Worm (Caenorhabditis elegans): ENCODE results near the gene mtpn-1.
A peak's percentile ranks its signal among the peaks of the same experiment; 100 is the strongest.

Gene mtpn-1

DNA sequence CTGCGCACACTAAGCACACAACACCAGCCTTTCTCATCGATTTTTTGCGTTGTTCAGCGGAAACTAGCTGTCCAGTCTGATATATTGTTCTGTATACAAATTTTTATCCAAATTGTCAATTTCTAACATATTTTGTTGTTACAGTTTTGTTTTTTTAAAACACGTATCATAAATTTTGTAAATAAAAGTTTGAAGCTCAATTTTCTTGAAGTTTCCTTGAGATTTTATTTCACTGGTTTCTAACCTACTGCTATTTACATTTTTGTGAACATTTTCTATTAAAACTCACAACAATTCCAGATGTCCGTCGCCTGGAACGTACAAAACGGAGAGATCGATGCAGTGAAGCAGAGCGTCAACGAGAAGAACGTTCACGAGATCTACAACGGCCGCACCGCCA, at the start of gene mtpn-1:
mtpn-1 (plus strand) TSS at position 301 of the 400 bp plus-strand sequence.
- TF ChIP-seq lin-39 (tag; optimal IDR thresholded peaks at IDR 0.05) (no peak), ztf-11 (tag; optimal IDR thresholded peaks at IDR 0.05) (no peak), R02D3.7 (tag; optimal IDR thresholded peaks at IDR 0.05) (no peak), jun-1 (tag; optimal IDR thresholded peaks at IDR 0.05) (no peak), nhr-43 (tag; optimal IDR thresholded peaks at IDR 0.05; ENCODE audit: poor library complexity, severe bottlenecking) (no peak), fkh-2 (tag; optimal IDR thresholded peaks at IDR 0.05) (no peak)

DNA sequence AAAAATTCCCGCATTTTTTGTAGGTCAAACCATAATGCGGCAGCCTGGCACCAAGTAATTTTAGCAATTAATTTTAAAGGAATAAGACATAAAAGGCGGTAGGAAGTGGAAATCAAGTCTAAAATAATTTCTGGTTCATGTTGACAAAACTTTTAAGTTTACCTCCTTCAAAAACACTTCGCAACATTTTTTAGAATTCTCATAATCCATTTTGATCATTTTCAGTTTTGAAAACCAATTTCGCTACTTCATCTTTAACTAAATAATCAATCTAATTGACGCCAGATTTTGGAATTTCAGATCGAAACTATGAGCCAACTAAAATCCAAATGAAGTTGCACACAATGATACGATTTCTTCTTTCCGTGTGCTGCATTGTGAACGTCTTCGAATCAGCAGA, 47.5 kb upstream of the mtpn-1 start, which contains the start of gene lgc-40:
lgc-40 (plus strand) TSS at position 301 of the 400 bp plus-strand sequence.
- TF ChIP-seq sea-2 (GFP tag; optimal IDR thresholded peaks at IDR 0.05) (no peak), lin-15B (tag; optimal IDR thresholded peaks at IDR 0.05) (no peak), R02D3.7 (tag; optimal IDR thresholded peaks at IDR 0.05) (no peak), nhr-43 (tag; optimal IDR thresholded peaks at IDR 0.05; ENCODE audit: poor library complexity, severe bottlenecking) (no peak), ztf-4 (tag; optimal IDR thresholded peaks at IDR 0.05) (no peak), nhr-76 (tag; optimal IDR thresholded peaks at IDR 0.05) (no peak), eor-1 (tag; optimal IDR thresholded peaks at IDR 0.05) (no peak), fos-1 (tag; optimal IDR thresholded peaks at IDR 0.05) (no peak), nhr-11 (tag; optimal IDR thresholded peaks at IDR 0.05) (no peak), fkh-10 (GFP tag; optimal IDR thresholded peaks at IDR 0.05) (no peak), fkh-2 (tag; optimal IDR thresholded peaks at IDR 0.05) (no peak), pha-4 (tag; optimal IDR thresholded peaks at IDR 0.05) (no peak), jun-1 (tag; optimal IDR thresholded peaks at IDR 0.05) (no peak), snpc-4 (tag; optimal IDR thresholded peaks at IDR 0.05) (no peak), nhr-25 (tag; optimal IDR thresholded peaks at IDR 0.05) (no peak), nhr-67 (tag; optimal IDR thresholded peaks at IDR 0.05) (no peak), zag-1 (tag; optimal IDR thresholded peaks at IDR 0.05) (no peak), nhr-237 (tag; optimal IDR thresholded peaks at IDR 0.05) (no peak)

DNA sequence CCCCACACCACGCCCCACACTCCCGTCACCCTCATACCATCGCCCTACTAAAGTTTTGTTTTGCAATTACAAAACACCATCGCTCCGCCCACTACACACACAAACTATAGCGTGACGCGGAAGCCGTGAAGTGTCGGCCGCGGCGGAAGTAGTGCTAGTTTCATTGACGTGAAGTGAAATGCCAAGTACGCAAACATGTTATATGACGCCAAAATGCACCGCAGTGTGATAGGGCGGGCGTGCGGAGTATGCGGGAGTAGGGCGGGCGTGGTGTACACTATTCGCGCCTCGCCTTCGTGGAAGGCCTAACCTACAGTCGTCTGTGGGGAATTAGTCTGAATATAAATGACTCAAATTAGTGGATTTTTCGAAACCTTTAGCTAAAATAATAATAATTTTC, 44.4 kb upstream of the mtpn-1 start:
- TF ChIP-seq nhr-237 (tag; optimal IDR thresholded peaks at IDR 0.05) (no peak), elt-1 (tag; optimal IDR thresholded peaks at IDR 0.05) (no peak), mml-1 (tag; optimal IDR thresholded peaks at IDR 0.05) (no peak), zag-1 (tag; optimal IDR thresholded peaks at IDR 0.05) (no peak), nhr-25 (tag; optimal IDR thresholded peaks at IDR 0.05) (no peak), nhr-11 (tag; optimal IDR thresholded peaks at IDR 0.05) (no peak), ceh-82 (tag; optimal IDR thresholded peaks at IDR 0.05) (no peak), ztf-4 (tag; optimal IDR thresholded peaks at IDR 0.05) (no peak), elt-2 (tag; optimal IDR thresholded peaks at IDR 0.05) (no peak), fkh-2 (tag; optimal IDR thresholded peaks at IDR 0.05) (no peak), eor-1 (tag; optimal IDR thresholded peaks at IDR 0.05) (no peak), sea-2 (GFP tag; optimal IDR thresholded peaks at IDR 0.05) (no peak), ZK546.5 (tag; optimal IDR thresholded peaks at IDR 0.05) (no peak), lsy-12 (tag; optimal IDR thresholded peaks at IDR 0.05) (no peak)

DNA sequence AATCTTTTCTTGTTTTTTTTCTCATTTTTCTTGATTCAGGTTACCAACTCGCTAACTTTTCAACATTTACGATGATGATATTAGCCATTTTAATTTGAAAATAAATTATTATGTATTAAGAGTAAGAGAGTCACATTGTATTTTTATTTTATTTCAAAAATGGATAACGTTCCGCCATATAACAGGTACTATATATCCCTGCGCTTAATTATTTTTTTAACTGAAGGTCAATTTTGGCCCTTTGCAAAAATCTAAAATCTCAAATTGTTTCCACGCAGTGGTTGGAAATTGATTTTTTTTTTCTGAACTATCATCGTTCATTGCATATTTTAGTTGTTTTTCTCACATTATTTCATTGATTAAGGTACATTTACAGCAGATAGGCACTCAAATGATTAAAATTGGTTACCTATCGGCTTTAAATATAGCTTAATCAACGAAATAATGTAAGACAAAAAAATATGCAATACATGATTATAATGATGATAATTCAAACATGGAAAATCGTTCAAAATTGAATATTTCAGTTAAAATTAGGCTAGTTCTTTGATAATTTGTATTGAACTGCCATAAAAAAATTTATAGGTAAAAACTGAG, 42.5 kb upstream of the mtpn-1 start:
- peak; percentile 34 for TF ChIP-seq zag-1 (tag; optimal IDR thresholded peaks at IDR 0.05)
- no peak for TF ChIP-seq ama-1 (optimal IDR thresholded peaks at IDR 0.05)
- peak; percentile 97 for TF ChIP-seq jun-1 (tag; optimal IDR thresholded peaks at IDR 0.05)
- TF ChIP-seq ceh-16 (tag; optimal IDR thresholded peaks at IDR 0.05): no peak
- TF ChIP-seq nhr-11 (tag; optimal IDR thresholded peaks at IDR 0.05): peak; percentile 70
- peak; percentile 74 for TF ChIP-seq nhr-76 (tag; optimal IDR thresholded peaks at IDR 0.05)
- TF ChIP-seq nhr-25 (tag; optimal IDR thresholded peaks at IDR 0.05): peak; percentile 85
- no peak for TF ChIP-seq ztf-11 (tag; optimal IDR thresholded peaks at IDR 0.05)
- TF ChIP-seq nhr-12 (tag; optimal IDR thresholded peaks at IDR 0.05): no peak
- peak; percentile 88 for TF ChIP-seq pqm-1 (tag; optimal IDR thresholded peaks at IDR 0.05)
- peak; percentile 74 for TF ChIP-seq elt-2 (tag; optimal IDR thresholded peaks at IDR 0.05)
- peak; percentile 94 for TF ChIP-seq ceh-82 (tag; optimal IDR thresholded peaks at IDR 0.05)
- no peak for TF ChIP-seq lin-15B (tag; optimal IDR thresholded peaks at IDR 0.05)
- no peak for TF ChIP-seq sea-2 (GFP tag; optimal IDR thresholded peaks at IDR 0.05)
- no peak for TF ChIP-seq fkh-10 (GFP tag; optimal IDR thresholded peaks at IDR 0.05)
- TF ChIP-seq unc-39 (tag; optimal IDR thresholded peaks at IDR 0.05): no peak
- TF ChIP-seq mml-1 (tag; optimal IDR thresholded peaks at IDR 0.05): no peak
- TF ChIP-seq nhr-28 (tag; optimal IDR thresholded peaks at IDR 0.05): peak; percentile 66
- peak; percentile 81 for TF ChIP-seq hmg-11 (tag; optimal IDR thresholded peaks at IDR 0.05)
- peak; percentile 88 for TF ChIP-seq lsy-12 (tag; optimal IDR thresholded peaks at IDR 0.05)
- TF ChIP-seq ceh-28 (tag; optimal IDR thresholded peaks at IDR 0.05): peak; percentile 98
- TF ChIP-seq lin-39 (tag; optimal IDR thresholded peaks at IDR 0.05): no peak
- TF ChIP-seq nfya-1 (tag; optimal IDR thresholded peaks at IDR 0.05; ENCODE audit: insufficient read depth): peak; percentile 51
- TF ChIP-seq pha-4 (tag; optimal IDR thresholded peaks at IDR 0.05): peak; percentile 95
- peak; percentile 90 for TF ChIP-seq skn-1 (tag; optimal IDR thresholded peaks at IDR 0.05)
- peak; percentile 42 for TF ChIP-seq egl-5 (tag; optimal IDR thresholded peaks at IDR 0.05)
- TF ChIP-seq tbx-2 (tag; optimal IDR thresholded peaks at IDR 0.05): peak; percentile 96
- peak; percentile 61 for TF ChIP-seq nhr-67 (tag; optimal IDR thresholded peaks at IDR 0.05)
- peak; percentile 45 for TF ChIP-seq daf-12 (tag; optimal IDR thresholded peaks at IDR 0.05)
- TF ChIP-seq ZK546.5 (tag; optimal IDR thresholded peaks at IDR 0.05): peak; percentile 40
- TF ChIP-seq R02D3.7 (tag; optimal IDR thresholded peaks at IDR 0.05): peak; percentile 80
- TF ChIP-seq fkh-2 (tag; optimal IDR thresholded peaks at IDR 0.05): no peak
- peak; percentile 4 for TF ChIP-seq unc-62 (GFP tag; optimal IDR thresholded peaks at IDR 0.05)
- peak; percentile 89 for TF ChIP-seq fos-1 (tag; optimal IDR thresholded peaks at IDR 0.05)
- peak; percentile 89 for TF ChIP-seq snpc-4 (tag; optimal IDR thresholded peaks at IDR 0.05)
- TF ChIP-seq nhr-237 (tag; optimal IDR thresholded peaks at IDR 0.05): peak; percentile 61
- TF ChIP-seq nhr-43 (tag; optimal IDR thresholded peaks at IDR 0.05; ENCODE audit: poor library complexity, severe bottlenecking): peak; percentile 97
- peak; percentile 57 for TF ChIP-seq egl-27 (tag; optimal IDR thresholded peaks at IDR 0.05)

Data from whole organism, L3 larva.